Worm (Caenorhabditis elegans): ENCODE data around the gene noah-2.

DNA sequence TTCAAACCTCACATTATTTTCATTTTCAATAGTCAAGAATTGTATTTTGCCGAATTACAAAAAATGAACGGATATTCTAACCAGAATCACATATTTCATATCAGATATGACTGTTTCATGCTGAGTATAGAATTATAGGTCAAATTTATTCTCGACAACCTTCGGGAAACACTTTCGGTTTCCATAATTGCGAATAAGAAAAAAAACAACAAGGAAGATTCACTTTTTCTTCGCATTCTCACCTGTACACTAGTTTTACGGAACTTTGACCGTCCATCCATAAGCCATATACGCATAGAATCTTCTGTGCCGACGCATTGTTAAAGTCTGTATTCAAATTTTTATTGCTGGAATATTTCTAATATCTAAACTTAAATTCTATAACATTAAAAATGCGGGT lies 54.5 kb downstream of the noah-2 start, which contains the start of gene oac-37:
- TF ChIP-seq mdl-1 (tag; optimal IDR thresholded peaks at IDR 0.05), result no peak
- TF ChIP-seq dpl-1 (GFP tag; optimal IDR thresholded peaks at IDR 0.05), result no peak
- TF ChIP-seq nhr-77 (tag; optimal IDR thresholded peaks at IDR 0.05), result no peak
- TF ChIP-seq ama-1 (optimal IDR thresholded peaks at IDR 0.05), result no peak
- no peak for TF ChIP-seq unc-62 (GFP tag; optimal IDR thresholded peaks at IDR 0.05)
- no peak for TF ChIP-seq vab-15 (tag; optimal IDR thresholded peaks at IDR 0.05)
- no peak for TF ChIP-seq tbx-2 (tag; optimal IDR thresholded peaks at IDR 0.05)
- no peak for TF ChIP-seq nhr-28 (tag; optimal IDR thresholded peaks at IDR 0.05)
- no peak for TF ChIP-seq fos-1 (tag; optimal IDR thresholded peaks at IDR 0.05)
- TF ChIP-seq sptf-1 (tag; optimal IDR thresholded peaks at IDR 0.05), result no peak
- TF ChIP-seq ces-1 (GFP tag; optimal IDR thresholded peaks at IDR 0.05), result no peak
- TF ChIP-seq hpl-2 (GFP tag; optimal IDR thresholded peaks at IDR 0.05), result no peak
- TF ChIP-seq zag-1 (tag; optimal IDR thresholded peaks at IDR 0.05), result no peak
